Fruit fly (Drosophila melanogaster): Measurements from ENCODE around the gene Spn77Bb.

Gene Spn77Bb

dm6 chr3L:20299110-20299509 lies 21.6 kb upstream of the Spn77Bb start, which contains the start of gene SCCRO4:
TSS of gene SCCRO4 (plus strand) at chr3L:20299410.
- TF ChIP-seq gl (tag; optimal IDR thresholded peaks at IDR 0.05) (no peak), CG4496 (GFP tag; IDR thresholded peaks at IDR 0.05) (no peak), D1 (tag; optimal IDR thresholded peaks at IDR 0.05) (no peak), Snoo (tag; optimal IDR thresholded peaks at IDR 0.05) (no peak), Pif1B (GFP tag; optimal IDR thresholded peaks at IDR 0.05) (no peak), CG8159 (tag; optimal IDR thresholded peaks at IDR 0.05) (no peak), CG14655 (GFP tag; optimal IDR thresholded peaks at IDR 0.05) (no peak), Pif1A (GFP tag; optimal IDR thresholded peaks at IDR 0.05) (no peak), CG9948 (tag; optimal IDR thresholded peaks at IDR 0.05) (no peak), fd96Ca (GFP tag; IDR thresholded peaks at IDR 0.05) (no peak), CG34367 (tag; optimal IDR thresholded peaks at IDR 0.05) (no peak), Ets98B (GFP tag; IDR thresholded peaks at IDR 0.05) (no peak)

DNA sequence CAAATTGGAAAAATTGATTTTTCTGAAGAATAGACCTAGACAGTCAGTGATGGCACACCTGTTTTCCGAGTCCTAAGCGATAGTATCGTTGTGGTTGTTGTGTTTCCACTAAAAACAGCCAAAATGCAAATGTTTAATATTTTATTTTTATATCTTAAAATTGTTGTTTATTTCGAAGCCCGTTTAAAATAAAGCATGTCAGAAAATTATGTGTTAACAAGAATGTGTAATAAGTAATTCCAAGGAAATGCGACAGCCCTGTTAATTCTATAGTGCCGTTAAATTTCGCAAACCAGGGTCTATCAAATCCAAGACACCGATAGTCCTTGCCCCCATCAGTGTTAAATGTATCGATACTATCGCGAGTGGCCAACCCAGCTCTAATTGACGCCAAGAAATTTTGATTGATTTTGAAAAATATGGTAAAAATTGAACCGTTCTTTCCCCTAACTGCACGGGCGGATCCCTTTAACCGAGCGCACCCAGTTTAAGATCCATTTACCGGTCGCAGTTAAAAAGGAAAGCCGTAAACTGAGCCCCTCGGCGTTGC lies 18.6 kb upstream of the Spn77Bb start, which contains the start of gene Pex23:
Gene Pex23 (minus strand): TSS at position 61 of the 550 bp plus-strand sequence.
- peak; percentile 49; the same call in 1 of the 2 replicates for TF ChIP-seq CG32121 (GFP tag; IDR thresholded peaks at IDR 0.05)
- TF ChIP-seq Ets98B (GFP tag; IDR thresholded peaks at IDR 0.05): peak; percentile 68
- no peak for TF ChIP-seq D1 (tag; optimal IDR thresholded peaks at IDR 0.05)
- peak; percentile 7; the same call in 1 of the 2 replicates for TF ChIP-seq CG12605 (GFP tag; IDR thresholded peaks at IDR 0.05)
- TF ChIP-seq CG15710 (tag; optimal IDR thresholded peaks at IDR 0.05): peak; percentile 66
- TF ChIP-seq Snoo (tag; optimal IDR thresholded peaks at IDR 0.05): peak; percentile 59
- TF ChIP-seq CG34367 (tag; optimal IDR thresholded peaks at IDR 0.05): peak; percentile 33
- peak; percentile 44 for TF ChIP-seq CG9948 (tag; optimal IDR thresholded peaks at IDR 0.05)
- TF ChIP-seq rn (GFP tag; IDR thresholded peaks at IDR 0.05): peak; percentile 62
- TF ChIP-seq CG14655 (GFP tag; optimal IDR thresholded peaks at IDR 0.05): no peak
- TF ChIP-seq CG17806 (tag; optimal IDR thresholded peaks at IDR 0.05): peak; percentile 49
- no peak for TF ChIP-seq CG8301 (tag; optimal IDR thresholded peaks at IDR 0.05)
- TF ChIP-seq CG10348 (GFP tag; IDR thresholded peaks at IDR 0.05): peak; percentile 51; the same call in 1 of the 2 replicates
- peak; percentile 55 for TF ChIP-seq CG8159 (tag; optimal IDR thresholded peaks at IDR 0.05)
- no peak for TF ChIP-seq Pif1B (GFP tag; optimal IDR thresholded peaks at IDR 0.05)
- TF ChIP-seq CG13204 (GFP tag; optimal IDR thresholded peaks at IDR 0.05): no peak
- peak; percentile 78 for TF ChIP-seq fd96Ca (GFP tag; IDR thresholded peaks at IDR 0.05)
- TF ChIP-seq CG4496 (GFP tag; IDR thresholded peaks at IDR 0.05): peak; percentile 83
- no peak for TF ChIP-seq Pif1A (GFP tag; optimal IDR thresholded peaks at IDR 0.05)
- TF ChIP-seq EcR (GFP tag; optimal IDR thresholded peaks at IDR 0.05): no peak
- TF ChIP-seq gl (tag; optimal IDR thresholded peaks at IDR 0.05): no peak

- TF ChIP-seq CG4496 (GFP tag; IDR thresholded peaks at IDR 0.05): peak; percentile 37; the same call in 1 of the 3 replicates
- TF ChIP-seq fd96Ca (GFP tag; IDR thresholded peaks at IDR 0.05): no peak
- no peak for TF ChIP-seq CG10348 (GFP tag; IDR thresholded peaks at IDR 0.05)
Observed at dm6 chr3L:20306142-20306541, 14.6 kb upstream of the Spn77Bb start, which contains the start of gene CG32225. TSS of gene CG32225 (minus strand) at chr3L:20306283.

dm6 chr3L:20309354-20309753 lies 11.4 kb upstream of the Spn77Bb start, which contains the start of gene polo:
TSS of gene polo (plus strand) at chr3L:20309654.
- no peak for TF ChIP-seq CG10348 (GFP tag; IDR thresholded peaks at IDR 0.05)
- TF ChIP-seq CG9948 (tag; optimal IDR thresholded peaks at IDR 0.05): no peak
- no peak for TF ChIP-seq fd96Ca (GFP tag; IDR thresholded peaks at IDR 0.05)
- TF ChIP-seq Pif1B (GFP tag; optimal IDR thresholded peaks at IDR 0.05): no peak
- no peak for TF ChIP-seq Snoo (tag; optimal IDR thresholded peaks at IDR 0.05)
- TF ChIP-seq EcR (GFP tag; optimal IDR thresholded peaks at IDR 0.05): no peak
- TF ChIP-seq CG4496 (GFP tag; IDR thresholded peaks at IDR 0.05): no peak
- no peak for TF ChIP-seq CG8159 (tag; optimal IDR thresholded peaks at IDR 0.05)
- TF ChIP-seq Ets98B (GFP tag; IDR thresholded peaks at IDR 0.05): no peak
- TF ChIP-seq Pif1A (GFP tag; optimal IDR thresholded peaks at IDR 0.05): no peak

dm6 chr3L:20309758-20310733 lies 10.7 kb upstream of the Spn77Bb start:
- no peak for TF ChIP-seq CG4496 (GFP tag; IDR thresholded peaks at IDR 0.05)
- no peak for TF ChIP-seq CG8159 (tag; optimal IDR thresholded peaks at IDR 0.05)
- TF ChIP-seq CG10348 (GFP tag; IDR thresholded peaks at IDR 0.05): no peak
- no peak for TF ChIP-seq CG14655 (GFP tag; optimal IDR thresholded peaks at IDR 0.05)
- TF ChIP-seq CG32121 (GFP tag; IDR thresholded peaks at IDR 0.05): no peak
- TF ChIP-seq rn (GFP tag; IDR thresholded peaks at IDR 0.05): no peak
- TF ChIP-seq EcR (GFP tag; optimal IDR thresholded peaks at IDR 0.05): no peak
- no peak for TF ChIP-seq D1 (tag; optimal IDR thresholded peaks at IDR 0.05)

DNA sequence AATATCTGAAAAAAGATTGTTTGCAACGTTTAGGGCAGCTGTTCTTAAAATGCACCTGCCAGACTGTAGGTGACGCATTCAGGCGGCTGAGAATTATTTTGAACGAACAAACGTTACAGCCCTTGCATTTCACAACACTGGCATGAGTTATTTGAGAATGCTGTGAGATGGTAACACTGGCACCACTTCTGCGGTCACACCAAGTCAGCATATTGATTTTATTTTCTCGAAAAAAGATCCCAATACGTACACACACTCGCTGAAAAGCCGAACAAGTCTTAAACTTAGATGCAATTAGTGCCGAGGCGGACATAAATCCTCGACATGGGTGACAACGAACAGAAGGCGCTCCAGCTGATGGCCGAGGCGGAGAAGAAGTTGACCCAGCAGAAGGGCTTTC lies 7.3 kb upstream of the Spn77Bb start, which contains the start of gene alphaSnap:
Gene alphaSnap (plus strand): TSS at position 164 of the 400 bp plus-strand sequence.
- TF ChIP-seq CG12605 (GFP tag; IDR thresholded peaks at IDR 0.05) (no peak), Ets98B (GFP tag; IDR thresholded peaks at IDR 0.05) (no peak; the same call in 1 of the 2 replicates), CG34367 (tag; optimal IDR thresholded peaks at IDR 0.05) (peak; percentile 19), EcR (GFP tag; optimal IDR thresholded peaks at IDR 0.05) (no peak), Snoo (tag; optimal IDR thresholded peaks at IDR 0.05) (no peak), fd96Ca (GFP tag; IDR thresholded peaks at IDR 0.05) (no peak)
